Worm (Caenorhabditis elegans) whole organism, young adult: ENCODE measurements around the gene C46G7.5.

Source experiments
- B0261.1 ChIP-seq: sonication (generic microtip); optimal IDR thresholded peaks from 2 replicates; lab custom pipeline; 2016; ENCODE audit warnings: mild to moderate bottlenecking, missing genetic modification characterization, moderate library complexity, missing compliant biosample characterization
- C17E4.6 ChIP-seq: fragments of 200-800 bp; sonication (Bioruptor generic); IDR thresholded peaks from 2 replicates; pipeline ENCODE4 v1.3.6; 2022; ENCODE audit warnings: missing genetic modification reagents, missing genetic modification characterization, missing compliant biosample characterization
- F37B4.10 ChIP-seq: fragments of 200-800 bp; sonication (Bioruptor generic); IDR thresholded peaks from 2 replicates; pipeline ENCODE4 v1.3.6; 2022; ENCODE audit warnings: missing genetic modification characterization, missing compliant biosample characterization
- F39B2.1 ChIP-seq: fragments of 200-800 bp; sonication (Bioruptor generic); IDR thresholded peaks from 2 replicates; pipeline ENCODE4 v1.3.6; 2022; ENCODE audit warnings: missing genetic modification reagents, missing genetic modification characterization, missing compliant biosample characterization
- K11D2.4 ChIP-seq: fragments of 200-800 bp; sonication (Bioruptor generic); IDR thresholded peaks from 2 replicates; pipeline ENCODE4 v1.3.6; 2022; ENCODE audit warnings: missing genetic modification reagents, missing genetic modification characterization, missing compliant biosample characterization
- Y53G8AR.9 ChIP-seq: fragments of 200-800 bp; sonication (Bioruptor generic); conservative IDR thresholded peaks from 2 replicates; pipeline ENCODE4 v1.3.6; 2022; ENCODE audit warnings: missing genetic modification reagents, missing genetic modification characterization, missing compliant biosample characterization
- attf-3 ChIP-seq: fragments of 200-800 bp; sonication (Bioruptor generic); conservative IDR thresholded peaks from 2 replicates; pipeline ENCODE4 v1.3.6; 2022; ENCODE audit warnings: missing genetic modification reagents, missing genetic modification characterization, missing compliant biosample characterization
- dox-1 ChIP-seq: fragments of 200-800 bp; sonication (Bioruptor generic); IDR thresholded peaks from 2 replicates; pipeline ENCODE4 v1.3.6; 2022; ENCODE audit warnings: missing genetic modification reagents, missing genetic modification characterization, missing compliant biosample characterization
- dpff-1 ChIP-seq: sonication (generic microtip); optimal IDR thresholded peaks from 2 replicates; lab custom pipeline; 2017; ENCODE audit warnings: mild to moderate bottlenecking, missing genetic modification characterization, missing compliant biosample characterization
- lag-1 ChIP-seq: fragments of 200-800 bp; sonication (Bioruptor generic); IDR thresholded peaks from 2 replicates; pipeline ENCODE4 v1.3.6; 2022; ENCODE audit warnings: missing genetic modification reagents, missing genetic modification characterization, missing compliant biosample characterization
- let-526 ChIP-seq: fragments of 200-800 bp; sonication (Bioruptor generic); IDR thresholded peaks from 2 replicates; pipeline ENCODE4 v1.3.6; 2022; ENCODE audit warnings: missing genetic modification reagents, missing genetic modification characterization, missing compliant biosample characterization
- lin-35 ChIP-seq, 3 experiments: fragments of 150-350 bp in 2 of 3; sonication (generic microtip) in 1 of 3; optimal IDR thresholded peaks; 2 replicates each; lab custom pipeline; 2014 to 2018; ENCODE audit warnings: missing biosample characterization in 3 of 3, missing genetic modification characterization in 3 of 3, missing genetic modification reagents in 3 of 3
- mel-28 ChIP-seq: sonication (generic microtip); optimal IDR thresholded peaks from 2 replicates; lab custom pipeline; 2016; ENCODE audit warnings: borderline replicate concordance, mild to moderate bottlenecking, missing genetic modification characterization, missing compliant biosample characterization
- nfya-2 ChIP-seq: fragments of 200-800 bp; sonication (Bioruptor generic); IDR thresholded peaks from 2 replicates; pipeline ENCODE4 v1.3.6; 2022; ENCODE audit warnings: missing genetic modification reagents, missing genetic modification characterization, missing compliant biosample characterization
- zfh-2 ChIP-seq: fragments of 200-800 bp; sonication (Bioruptor generic); conservative IDR thresholded peaks from 2 replicates; pipeline ENCODE4 v1.3.6; 2022; ENCODE audit warnings: missing genetic modification reagents, missing genetic modification characterization, missing compliant biosample characterization
- ztf-6 ChIP-seq: fragments of 200-800 bp; sonication (Bioruptor generic); IDR thresholded peaks from 2 replicates; pipeline ENCODE4 v1.3.6; 2022; ENCODE audit warnings: missing genetic modification reagents, missing genetic modification characterization, missing compliant biosample characterization

Gene C46G7.5

DNA sequence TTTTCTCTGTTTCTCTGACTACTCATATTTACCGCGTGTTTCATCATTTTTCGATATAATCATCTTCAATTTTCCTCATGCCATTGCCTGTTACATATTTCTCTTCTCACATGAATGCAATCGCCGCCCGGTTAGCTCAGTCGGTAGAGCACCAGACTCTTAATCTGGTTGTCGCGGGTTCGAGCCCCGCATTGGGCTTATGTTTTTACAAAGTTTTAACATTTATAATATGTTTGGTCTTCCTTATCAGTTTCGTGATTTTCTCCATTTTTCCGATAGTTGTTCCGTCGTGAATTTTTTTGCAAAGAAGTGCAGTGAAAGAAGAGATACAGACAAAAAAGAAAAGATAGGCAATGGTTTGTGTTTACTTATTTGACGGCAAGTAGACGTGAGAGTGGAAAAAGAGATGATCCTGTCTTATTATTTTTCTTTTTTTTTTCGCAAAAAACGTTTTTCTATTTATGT lies 44.4 kb downstream of the C46G7.5 start (continued):
- TF ChIP-seq mel-28: peak; percentile 59
- no peak for TF ChIP-seq lag-1 (GFP tag; lab: Robert Waterston, UW)
- TF ChIP-seq lin-35 (GFP tag; optimal IDR thresholded peaks at IDR 0.05; lab: Kevin White, UChicago): peak in 1 of 3 experiments; percentile 80
- peak; percentile 43; the same call in 1 of the 2 replicates for TF ChIP-seq let-526
- no peak for TF ChIP-seq F39B2.1 (GFP tag; lab: Robert Waterston, UW)

DNA sequence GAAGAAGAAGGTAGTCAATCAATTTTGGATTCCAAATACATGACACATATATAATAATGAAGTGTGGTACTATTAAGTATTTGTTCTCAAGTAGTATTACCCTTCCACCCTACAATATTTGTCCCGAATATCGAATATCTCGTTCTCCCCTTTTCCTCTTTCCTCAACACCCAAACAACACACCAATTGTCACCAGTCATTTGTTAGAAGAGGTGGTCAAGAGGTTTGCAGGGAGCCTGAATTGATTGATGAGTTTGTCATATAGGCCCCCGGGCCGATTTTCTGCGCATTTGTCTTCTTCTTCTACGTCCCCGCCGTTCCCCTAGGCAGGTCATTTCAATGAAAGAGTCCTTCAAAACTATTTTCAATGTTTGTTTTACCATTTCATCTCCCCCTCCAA lies 47.2 kb downstream of the C46G7.5 start:
- TF ChIP-seq F37B4.10 (GFP tag; lab: Robert Waterston, UW) (no peak), Y53G8AR.9 (no peak), K11D2.4 (GFP tag; lab: Robert Waterston, UW) (no peak), nfya-2 (GFP tag; lab: Robert Waterston, UW) (no peak), ztf-6 (GFP tag; lab: Robert Waterston, UW) (0 out of 2 replicates have a peak, but pooled peaks have one; percentile 26), attf-3 (GFP tag; lab: Robert Waterston, UW) (no peak), dpff-1 (tag; lab: Kevin White, UChicago) (no peak), C17E4.6 (GFP tag; lab: Robert Waterston, UW) (no peak), B0261.1 (tag; lab: Kevin White, UChicago) (no peak)

DNA sequence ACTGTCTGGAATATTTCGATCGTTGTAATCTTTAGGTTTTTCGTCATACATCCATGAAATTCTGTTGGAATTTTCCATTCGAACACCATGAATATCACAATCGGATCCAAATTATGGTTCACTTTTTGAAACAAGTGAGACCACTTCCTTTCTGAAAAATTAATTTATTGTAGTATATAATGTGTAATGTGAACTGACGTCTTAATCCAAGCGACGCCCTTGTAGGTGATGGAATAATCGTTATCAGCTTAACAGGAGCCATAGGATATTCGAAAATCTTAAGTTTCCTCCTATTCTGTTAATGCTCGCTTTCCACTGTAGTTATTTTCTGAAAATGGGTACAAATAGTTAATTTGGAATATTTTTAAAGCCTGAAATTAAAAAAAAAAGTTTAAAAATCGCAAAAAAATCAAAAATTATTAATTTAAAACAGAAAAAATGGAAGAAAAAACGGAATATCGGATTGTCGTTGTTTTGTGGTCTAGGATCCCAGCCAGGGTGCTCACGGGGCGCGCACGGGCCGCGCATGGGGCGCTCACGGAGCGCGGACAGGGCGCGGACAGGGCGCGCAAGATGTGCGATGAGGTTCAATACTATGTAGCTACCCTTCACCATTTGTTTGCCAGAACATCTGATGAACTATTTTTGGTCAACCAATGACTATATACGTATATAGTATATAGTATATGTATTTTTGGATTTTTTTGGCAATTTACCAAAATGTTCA lies 49.1 kb downstream of the C46G7.5 start, which contains the start of gene K02B2.6:
Gene K02B2.6, minus strand, starts transcription at position 51 of the 727 bp plus-strand sequence.
- peak; percentile 81 for TF ChIP-seq zfh-2 (GFP tag; lab: Robert Waterston, UW)
- no peak for TF ChIP-seq F37B4.10 (GFP tag; lab: Robert Waterston, UW)
- no peak for TF ChIP-seq dox-1 (GFP tag; lab: Robert Waterston, UW)
